Fruit fly (Drosophila melanogaster) S2 (cell line): ENCODE measurements around the gene CG3225.

Experiments used
- CG8478 ChIP-seq: fragments of >200 bp; optimal IDR thresholded peaks from 2 replicates; lab custom pipeline; 2018
- CTCF ChIP-seq, 2 experiments: fragments of >200 bp; optimal IDR thresholded peaks; 2 replicates each; lab custom pipeline; 2018

The CG3225 gene

dm6 chr2L:4830490-4830889 is 12.4 kb upstream of the CG3225 start, which contains the start of gene Fnta:
TSS of gene Fnta (minus strand) at chr2L:4830693.
- no peak for TF ChIP-seq CG8478 (lab: Kevin White, UChicago)
- no peak for TF ChIP-seq CTCF (optimal IDR thresholded peaks at IDR 0.05; lab: Kevin White, UChicago)

dm6 chr2L:4829040-4829439 is 11.0 kb upstream of the CG3225 start:
- TF ChIP-seq CG8478 (lab: Kevin White, UChicago) (no peak), CTCF (optimal IDR thresholded peaks at IDR 0.05; lab: Kevin White, UChicago) (no peak)

- TF ChIP-seq CG8478 (lab: Kevin White, UChicago) = no peak
- TF ChIP-seq CTCF (optimal IDR thresholded peaks at IDR 0.05; lab: Kevin White, UChicago) = no peak
These were observed 7.7 kb upstream of the CG3225 start for dm6 chr2L:4825695-4826094.

- TF ChIP-seq CG8478 (lab: Kevin White, UChicago) (no peak), CTCF (optimal IDR thresholded peaks at IDR 0.05; lab: Kevin White, UChicago) (no peak)
These were observed 5.8 kb upstream of the CG3225 start for dm6 chr2L:4823797-4824196.

- no peak for TF ChIP-seq CG8478 (lab: Kevin White, UChicago)
- TF ChIP-seq CTCF (optimal IDR thresholded peaks at IDR 0.05; lab: Kevin White, UChicago) = no peak
These were observed 4.2 kb upstream of the CG3225 start for dm6 chr2L:4822258-4822657.

- TF ChIP-seq CG8478 (lab: Kevin White, UChicago) = no peak
- TF ChIP-seq CTCF (optimal IDR thresholded peaks at IDR 0.05; lab: Kevin White, UChicago) = no peak
These were observed 3.7 kb upstream of the CG3225 start, which contains the start of gene CG15628 for dm6 chr2L:4821757-4822156. TSS of gene CG15628 (plus strand) at chr2L:4821774.

- TF ChIP-seq CG8478 (lab: Kevin White, UChicago) = no peak
- TF ChIP-seq CTCF (optimal IDR thresholded peaks at IDR 0.05; lab: Kevin White, UChicago) = no peak
These were observed 3.3 kb upstream of the CG3225 start for dm6 chr2L:4821319-4821717.

- TF ChIP-seq CG8478 (lab: Kevin White, UChicago) (no peak), CTCF (optimal IDR thresholded peaks at IDR 0.05; lab: Kevin White, UChicago) (no peak)
These were observed 2.6 kb upstream of the CG3225 start for dm6 chr2L:4820448-4821318.

dm6 chr2L:4819995-4820394 is 1.9 kb upstream of the CG3225 start:
- TF ChIP-seq CTCF (optimal IDR thresholded peaks at IDR 0.05; lab: Kevin White, UChicago) (no peak), CG8478 (lab: Kevin White, UChicago) (no peak)

dm6 chr2L:4813023-4813339 is 5.1 kb downstream of the CG3225 start:
- TF ChIP-seq CTCF (optimal IDR thresholded peaks at IDR 0.05; lab: Kevin White, UChicago) (no peak), CG8478 (lab: Kevin White, UChicago) (no peak)

dm6 chr2L:4812261-4813022 is 5.6 kb downstream of the CG3225 start, which contains the start of gene CG15629:
TSS of gene CG15629 (plus strand) at chr2L:4813009.
- no peak for TF ChIP-seq CTCF (optimal IDR thresholded peaks at IDR 0.05; lab: Kevin White, UChicago)
- TF ChIP-seq CG8478 (lab: Kevin White, UChicago) = no peak

- no peak for TF ChIP-seq CG8478 (lab: Kevin White, UChicago)
- TF ChIP-seq CTCF (optimal IDR thresholded peaks at IDR 0.05; lab: Kevin White, UChicago) = no peak
These were observed 6.5 kb downstream of the CG3225 start for dm6 chr2L:4811491-4812058.

- TF ChIP-seq CG8478 (lab: Kevin White, UChicago) (no peak), CTCF (optimal IDR thresholded peaks at IDR 0.05; lab: Kevin White, UChicago) (no peak)
These were observed 7.2 kb downstream of the CG3225 start for dm6 chr2L:4810697-4811490.

dm6 chr2L:4810044-4810609 is 7.9 kb downstream of the CG3225 start:
- peak in 1 of 2 experiments; percentile 23 for TF ChIP-seq CTCF (optimal IDR thresholded peaks at IDR 0.05; lab: Kevin White, UChicago)
- no peak for TF ChIP-seq CG8478 (lab: Kevin White, UChicago)
